Fruit fly (Drosophila melanogaster) whole organism, embryonic: ENCODE measurements around the gene CG2129.
A peak's percentile ranks its signal among the peaks of the same experiment; 100 is the strongest.

ENCODE experiments used
- BtbVII ChIP-seq: fragments of 200-800 bp; sonication (Bioruptor generic); optimal IDR thresholded peaks from 3 replicates; lab custom pipeline; 2017; ENCODE audit warnings: missing biosample characterization, mild to moderate bottlenecking, missing genetic modification characterization
- C15 ChIP-seq: fragments of 200-800 bp; sonication (Bioruptor generic); IDR thresholded peaks from 3 replicates; pipeline ENCODE4 v1.3.6; 2022; ENCODE audit warnings: missing biosample characterization, missing genetic modification characterization
- CG10147 ChIP-seq: fragments of 200-800 bp; sonication (Bioruptor generic); optimal IDR thresholded peaks from 2 replicates; lab custom pipeline; 2019; ENCODE audit warnings: missing biosample characterization, mild to moderate bottlenecking, missing genetic modification characterization, moderate library complexity
- CG10209 ChIP-seq: fragments of 200-800 bp; sonication (Bioruptor generic); optimal IDR thresholded peaks from 3 replicates; lab custom pipeline; 2017; ENCODE audit warnings: missing biosample characterization, mild to moderate bottlenecking, missing genetic modification characterization, missing genetic modification reagents
- CG10565 ChIP-seq: fragments of 200-800 bp; sonication (Bioruptor generic); optimal IDR thresholded peaks from 3 replicates; lab custom pipeline; 2016; ENCODE audit warnings: missing biosample characterization, mild to moderate bottlenecking, missing genetic modification characterization
- CG10959 ChIP-seq: fragments of 200-800 bp; sonication (Bioruptor generic); IDR thresholded peaks from 2 replicates; pipeline ENCODE4 v1.3.6; 2022; ENCODE audit warnings: missing biosample characterization, missing genetic modification characterization
- CG10979 ChIP-seq: fragments of 200-800 bp; sonication (Bioruptor generic); optimal IDR thresholded peaks from 2 replicates; lab custom pipeline; 2018; ENCODE audit warnings: missing biosample characterization, mild to moderate bottlenecking, missing genetic modification characterization, moderate library complexity
- CG11093 ChIP-seq: fragments of 200-800 bp; sonication (Bioruptor generic); IDR thresholded peaks from 3 replicates; pipeline ENCODE4 v1.3.6; 2022; ENCODE audit warnings: missing biosample characterization, missing genetic modification characterization
- CG11247 ChIP-seq: fragments of 200-800 bp; sonication (Bioruptor generic); IDR thresholded peaks from 2 replicates; pipeline ENCODE4 v1.3.6; 2022; ENCODE audit warnings: missing biosample characterization, missing genetic modification characterization
- CG11398 ChIP-seq: fragments of 200-800 bp; sonication (Bioruptor generic); optimal IDR thresholded peaks from 2 replicates; lab custom pipeline; 2016; ENCODE audit warnings: missing biosample characterization, missing genetic modification characterization
- CG11723 ChIP-seq: fragments of 200-800 bp; sonication (Bioruptor generic); optimal IDR thresholded peaks from 2 replicates; lab custom pipeline; 2017; ENCODE audit warnings: missing biosample characterization, mild to moderate bottlenecking, missing genetic modification characterization
- CG14014 ChIP-seq: fragments of 200-800 bp; sonication (Bioruptor generic); IDR thresholded peaks from 2 replicates; pipeline ENCODE4 v1.3.6; 2022; ENCODE audit warnings: missing biosample characterization, missing genetic modification characterization
- CG15073 ChIP-seq: fragments of 200-800 bp; sonication (Bioruptor generic); optimal IDR thresholded peaks from 2 replicates; lab custom pipeline; 2016; ENCODE audit warnings: missing biosample characterization, missing genetic modification characterization
- CG17186 ChIP-seq: fragments of 200-800 bp; sonication (Bioruptor generic); optimal IDR thresholded peaks from 3 replicates; lab custom pipeline; 2017; ENCODE audit warnings: missing biosample characterization, missing genetic modification reagents, missing genetic modification characterization
- CG17361 ChIP-seq: fragments of 200-800 bp; sonication (Bioruptor generic); IDR thresholded peaks from 3 replicates; pipeline ENCODE4 v1.3.6; 2022; ENCODE audit warnings: missing biosample characterization, missing genetic modification characterization
- CG18262 ChIP-seq: fragments of 200-800 bp; optimal IDR thresholded peaks from 3 replicates; lab custom pipeline; 2019; ENCODE audit warnings: missing biosample characterization, mild to moderate bottlenecking, missing genetic modification characterization, moderate library complexity
- CG2889 ChIP-seq: fragments of 200-800 bp; sonication (Bioruptor generic); IDR thresholded peaks from 3 replicates; pipeline ENCODE4 v1.3.6; 2022; ENCODE audit warnings: missing biosample characterization, missing genetic modification characterization
- CG32772 ChIP-seq: fragments of 200-800 bp; sonication (Bioruptor generic); IDR thresholded peaks from 2 replicates; pipeline ENCODE4 v1.3.6; 2022; ENCODE audit warnings: missing biosample characterization, missing genetic modification characterization
- CG4404 ChIP-seq: fragments of 200-800 bp; sonication (Bioruptor generic); IDR thresholded peaks from 2 replicates; pipeline ENCODE4 v1.3.6; 2022; ENCODE audit warnings: missing biosample characterization, missing genetic modification characterization
- CG4854 ChIP-seq: fragments of 200-800 bp; sonication (Bioruptor generic); optimal IDR thresholded peaks from 2 replicates; lab custom pipeline; 2016; ENCODE audit warnings: missing biosample characterization, missing genetic modification characterization, inconsistent platforms
- CG6689 ChIP-seq: fragments of 200-800 bp; sonication (Bioruptor generic); IDR thresholded peaks from 2 replicates; pipeline ENCODE4 v1.3.6; 2022; ENCODE audit warnings: missing biosample characterization, missing genetic modification characterization
- CG8478 ChIP-seq: fragments of >200 bp; optimal IDR thresholded peaks from 2 replicates; lab custom pipeline; 2018
- CG9215 ChIP-seq: fragments of 200-800 bp; sonication (Bioruptor generic); IDR thresholded peaks from 2 replicates; pipeline ENCODE4 v1.3.6; 2022; ENCODE audit warnings: missing biosample characterization, missing genetic modification characterization
- CG9609 ChIP-seq: fragments of 200-800 bp; sonication (Bioruptor generic); optimal IDR thresholded peaks from 3 replicates; lab custom pipeline; 2016; ENCODE audit warnings: missing biosample characterization, missing genetic modification characterization
- CG9932 ChIP-seq: fragments of 200-800 bp; sonication (Bioruptor generic); IDR thresholded peaks from 2 replicates; pipeline ENCODE4 v1.3.6; 2022; ENCODE audit warnings: missing biosample characterization, missing genetic modification characterization
- Dip3 ChIP-seq: fragments of 200-800 bp; sonication (Bioruptor generic); optimal IDR thresholded peaks from 3 replicates; lab custom pipeline; 2016; ENCODE audit warnings: missing biosample characterization, missing genetic modification characterization
- ERR ChIP-seq: fragments of 200-800 bp; sonication (Bioruptor generic); optimal IDR thresholded peaks from 2 replicates; lab custom pipeline; 2016; ENCODE audit warnings: missing biosample characterization, missing genetic modification characterization
- HLH4C ChIP-seq: fragments of 200-800 bp; sonication (Bioruptor generic); IDR thresholded peaks from 3 replicates; pipeline ENCODE4 v1.3.6; 2022; ENCODE audit warnings: missing biosample characterization, missing genetic modification characterization; ENCODE audit not compliant: partially characterized antibody
- Hey ChIP-seq: fragments of 200-800 bp; sonication (Bioruptor generic); optimal IDR thresholded peaks from 3 replicates; lab custom pipeline; 2018; ENCODE audit warnings: missing biosample characterization, mild to moderate bottlenecking, missing genetic modification characterization
- Hr51 ChIP-seq, 2 experiments: fragments of 200-800 bp; sonication (Bioruptor generic); optimal IDR thresholded peaks; 2 replicates in 1 of 2; 3 replicates in 1 of 2; lab custom pipeline; 2016 to 2018; ENCODE audit warnings: missing biosample characterization in 2 of 2, missing genetic modification characterization in 2 of 2, mild to moderate bottlenecking in 1 of 2, moderate library complexity in 1 of 2
- Nf-YB ChIP-seq: fragments of 200-800 bp; sonication (Bioruptor generic); optimal IDR thresholded peaks from 3 replicates; lab custom pipeline; 2019; ENCODE audit warnings: missing biosample characterization, mild to moderate bottlenecking, missing genetic modification characterization, moderate library complexity
- Side ChIP-seq: fragments of 200-800 bp; sonication (Bioruptor generic); optimal IDR thresholded peaks from 2 replicates; lab custom pipeline; 2016; ENCODE audit warnings: missing biosample characterization, missing genetic modification characterization
- Sox102F ChIP-seq: fragments of 200-800 bp; sonication (Bioruptor generic); optimal IDR thresholded peaks from 2 replicates; lab custom pipeline; 2018; ENCODE audit warnings: missing biosample characterization, mild to moderate bottlenecking, missing genetic modification characterization, moderate library complexity
- chm ChIP-seq: fragments of 200-800 bp; sonication (Bioruptor generic); IDR thresholded peaks from 2 replicates; pipeline ENCODE4 v1.3.6; 2022; ENCODE audit warnings: missing biosample characterization, missing genetic modification characterization
- crp ChIP-seq, 2 experiments: fragments of 200-800 bp; sonication (Bioruptor generic); optimal IDR thresholded peaks; 2 replicates in 1 of 2; 3 replicates in 1 of 2; lab custom pipeline; 2017; ENCODE audit warnings: missing biosample characterization in 2 of 2, missing genetic modification characterization in 2 of 2, mild to moderate bottlenecking in 1 of 2, moderate library complexity in 1 of 2
- dan ChIP-seq: fragments of 200-800 bp; sonication (Bioruptor generic); IDR thresholded peaks from 2 replicates; pipeline ENCODE4 v1.3.6; 2022; ENCODE audit warnings: missing biosample characterization, missing genetic modification characterization
- dm ChIP-seq: fragments of 200-800 bp; sonication (Bioruptor generic); optimal IDR thresholded peaks from 3 replicates; lab custom pipeline; 2016; ENCODE audit warnings: missing biosample characterization, missing genetic modification characterization
- fu2 ChIP-seq: fragments of 200-800 bp; sonication (Bioruptor generic); optimal IDR thresholded peaks from 2 replicates; lab custom pipeline; 2016; ENCODE audit warnings: missing biosample characterization, missing genetic modification characterization
- gce ChIP-seq: fragments of 200-800 bp; sonication (Bioruptor generic); IDR thresholded peaks from 3 replicates; pipeline ENCODE4 v1.3.6; 2022; ENCODE audit warnings: missing biosample characterization, missing genetic modification characterization
- gro ChIP-seq: fragments of 200-800 bp; sonication (Bioruptor generic); optimal IDR thresholded peaks from 2 replicates; lab custom pipeline; 2016; ENCODE audit warnings: missing biosample characterization, missing genetic modification characterization
- gsb-n ChIP-seq: fragments of 200-800 bp; sonication (Bioruptor generic); optimal IDR thresholded peaks from 3 replicates; lab custom pipeline; 2018; ENCODE audit warnings: missing biosample characterization, mild to moderate bottlenecking, missing genetic modification characterization
- kni ChIP-seq: fragments of 200-800 bp; sonication (Bioruptor generic); optimal IDR thresholded peaks from 3 replicates; lab custom pipeline; 2017; ENCODE audit warnings: mild to moderate bottlenecking, missing biosample characterization, missing genetic modification reagents, missing genetic modification characterization
- lab ChIP-seq: fragments of 200-800 bp; sonication (Bioruptor generic); optimal IDR thresholded peaks from 3 replicates; lab custom pipeline; 2017; ENCODE audit warnings: missing biosample characterization, missing genetic modification characterization, mild to moderate bottlenecking, moderate library complexity, missing genetic modification reagents
- onecut ChIP-seq: fragments of 200-800 bp; sonication (Bioruptor generic); IDR thresholded peaks from 2 replicates; pipeline ENCODE4 v1.3.6; 2022; ENCODE audit warnings: missing biosample characterization, missing genetic modification characterization
- pb ChIP-seq: fragments of 200-800 bp; sonication (Bioruptor generic); optimal IDR thresholded peaks from 3 replicates; lab custom pipeline; 2016; ENCODE audit warnings: missing biosample characterization, missing genetic modification characterization
- row ChIP-seq: fragments of 200-800 bp; sonication (Bioruptor generic); IDR thresholded peaks from 3 replicates; pipeline ENCODE4 v1.3.6; 2022; ENCODE audit warnings: missing biosample characterization, missing genetic modification characterization
- salm ChIP-seq: fragments of 200-800 bp; sonication (Bioruptor generic); optimal IDR thresholded peaks from 2 replicates; lab custom pipeline; 2018; ENCODE audit warnings: missing biosample characterization, mild to moderate bottlenecking, missing genetic modification characterization
- stwl ChIP-seq: fragments of 200-800 bp; sonication (Bioruptor generic); optimal IDR thresholded peaks from 3 replicates; lab custom pipeline; 2018; ENCODE audit warnings: missing biosample characterization, mild to moderate bottlenecking, missing genetic modification characterization, moderate library complexity
- zf30C ChIP-seq: fragments of 200-800 bp; sonication (Bioruptor generic); optimal IDR thresholded peaks from 3 replicates; lab custom pipeline; 2018; ENCODE audit warnings: missing biosample characterization, mild to moderate bottlenecking, missing genetic modification characterization

The CG2129 gene

DNA sequence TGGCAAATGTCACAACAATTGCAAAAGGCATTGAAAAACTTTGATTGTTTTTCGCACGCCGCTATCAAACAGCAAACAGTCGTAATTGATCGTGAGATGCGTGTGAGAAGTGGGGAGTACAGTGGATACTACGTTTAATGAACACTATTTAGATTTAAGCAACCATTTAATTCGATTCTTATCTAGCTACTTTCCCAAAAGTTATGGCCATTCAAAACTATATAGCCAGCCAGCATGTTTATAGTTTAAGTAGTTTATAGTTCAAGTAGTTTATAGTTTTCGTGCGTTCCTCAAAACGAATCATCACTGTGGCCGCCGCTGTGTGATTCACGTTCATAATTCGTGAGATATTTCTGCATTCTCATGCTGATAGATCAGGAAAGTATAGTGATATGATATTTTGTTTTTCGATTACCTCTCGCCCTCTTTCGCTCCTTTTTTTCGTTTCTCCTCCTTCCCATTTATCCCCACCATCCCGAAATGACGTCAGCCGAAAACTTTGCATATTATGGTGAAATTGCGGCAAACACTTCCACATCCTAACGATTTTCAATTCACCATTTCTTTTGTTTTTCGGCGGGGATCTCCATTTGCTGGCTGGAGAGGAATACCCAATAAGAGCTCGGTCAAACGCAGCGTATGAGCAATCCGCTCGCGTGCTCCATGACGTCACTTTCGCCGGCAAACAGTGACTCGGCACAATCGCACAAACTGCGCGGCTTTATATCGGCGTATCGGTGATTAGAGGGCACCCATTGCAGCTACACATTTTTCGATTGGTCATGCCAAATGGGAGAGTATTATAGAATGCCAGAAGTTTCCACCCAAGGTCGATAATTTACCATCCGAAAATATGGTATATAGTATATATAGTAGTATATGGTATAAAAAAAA is 32.0 kb upstream of the CG2129 start (continued):
- TF ChIP-seq dm (GFP tag; lab: Kevin White, UChicago) (no peak), Nf-YB (no peak), gsb-n (tag; lab: Kevin White, UChicago) (no peak), CG11398 (GFP tag; lab: Kevin White, UChicago) (no peak), kni (GFP tag; lab: Kevin White, UChicago) (no peak), Hey (tag; lab: Kevin White, UChicago) (no peak), CG10959 (GFP tag; lab: Robert Waterston, UW) (no peak), CG4854 (GFP tag; lab: Kevin White, UChicago) (peak; percentile 48), Hr51 (GFP tag; optimal IDR thresholded peaks at IDR 0.05; lab: Kevin White, UChicago) (peak in 1 of 2 experiments; percentile 66), CG8478 (lab: Kevin White, UChicago) (no peak), crp (GFP tag; optimal IDR thresholded peaks at IDR 0.05; lab: Kevin White, UChicago) (no peak), BtbVII (GFP tag; lab: Kevin White, UChicago) (peak; percentile 3), CG15073 (no peak), CG9609 (no peak), fu2 (GFP tag; lab: Kevin White, UChicago) (peak; percentile 36), CG11247 (GFP tag; lab: Robert Waterston, UW) (0 out of 2 replicates have a peak, but pooled peaks have one; percentile 12), CG32772 (GFP tag; lab: Robert Waterston, UW) (0 out of 2 replicates have a peak, but pooled peaks have one; percentile 43), HLH4C (GFP tag; lab: Robert Waterston, UW) (no peak), CG10209 (peak; percentile 44), CG9215 (GFP tag; lab: Robert Waterston, UW) (peak; percentile 47; the same call in 1 of the 2 replicates), lab (GFP tag; lab: Kevin White, UChicago) (peak; percentile 89), ERR (GFP tag; lab: Kevin White, UChicago) (no peak), pb (GFP tag; lab: Kevin White, UChicago) (peak; percentile 23), CG6689 (GFP tag; lab: Robert Waterston, UW) (0 out of 2 replicates have a peak, but pooled peaks have one; percentile 18), CG14014 (peak; percentile 71), stwl (tag; lab: Kevin White, UChicago) (no peak), dan (no peak), onecut (GFP tag; lab: Robert Waterston, UW) (no peak), CG11093 (GFP tag; lab: Robert Waterston, UW) (0 out of 3 replicates have a peak, but pooled peaks have one; percentile 42), C15 (no peak), salm (tag; lab: Kevin White, UChicago) (no peak), Side (peak; percentile 29), CG10565 (GFP tag; lab: Kevin White, UChicago) (no peak), CG10147 (peak; percentile 69), zf30C (GFP tag; lab: Kevin White, UChicago) (no peak), CG11723 (no peak), CG17186 (GFP tag; lab: Kevin White, UChicago) (no peak), gce (GFP tag; lab: Robert Waterston, UW) (no peak), Sox102F (GFP tag; lab: Kevin White, UChicago) (peak; percentile 30), CG18262 (peak; percentile 17), CG10979 (no peak), CG17361 (0 out of 3 replicates have a peak, but pooled peaks have one; percentile 16), row (peak; percentile 85), gro (GFP tag; lab: Kevin White, UChicago) (peak; percentile 22), CG2889 (0 out of 3 replicates have a peak, but pooled peaks have one; percentile 35), chm (GFP tag; lab: Robert Waterston, UW) (no peak), CG4404 (no peak), Dip3 (GFP tag; lab: Kevin White, UChicago) (peak; percentile 74), CG9932 (GFP tag; lab: Robert Waterston, UW) (peak; percentile 74)
